Worm (Caenorhabditis elegans) whole organism, young adult: ENCODE results near the gene F35G2.3.

Source experiments
- F57C9.4 ChIP-seq: sonication (generic microtip); optimal IDR thresholded peaks from 2 replicates; lab custom pipeline; 2017; ENCODE audit warnings: mild to moderate bottlenecking, missing genetic modification characterization, missing compliant biosample characterization
- athp-1 ChIP-seq: sonication (generic microtip); optimal IDR thresholded peaks from 2 replicates; lab custom pipeline; 2017; ENCODE audit warnings: mild to moderate bottlenecking, missing genetic modification characterization, missing compliant biosample characterization
- attf-3 ChIP-seq: fragments of 200-800 bp; sonication (Bioruptor generic); conservative IDR thresholded peaks from 2 replicates; pipeline ENCODE4 v1.3.6; 2022; ENCODE audit warnings: missing genetic modification reagents, missing genetic modification characterization, missing compliant biosample characterization
- attf-6 ChIP-seq: fragments of 200-800 bp; sonication (Bioruptor generic); IDR thresholded peaks from 2 replicates; pipeline ENCODE4 v1.3.6; 2022; ENCODE audit warnings: missing genetic modification reagents, missing genetic modification characterization, missing compliant biosample characterization
- lsl-1 ChIP-seq: fragments of 200-800 bp; sonication (Bioruptor generic); optimal IDR thresholded peaks from 2 replicates; lab custom pipeline; 2018; ENCODE audit warnings: mild to moderate bottlenecking, missing genetic modification characterization, moderate library complexity, missing compliant biosample characterization
- nfya-1 ChIP-seq: sonication (generic microtip); optimal IDR thresholded peaks from 2 replicates; lab custom pipeline; 2017; ENCODE audit warnings: antibody characterized with exemption, missing compliant biosample characterization, missing genetic modification characterization, borderline replicate concordance; ENCODE audit not compliant: insufficient read depth
- nfya-2 ChIP-seq: fragments of 200-800 bp; sonication (Bioruptor generic); IDR thresholded peaks from 2 replicates; pipeline ENCODE4 v1.3.6; 2022; ENCODE audit warnings: missing genetic modification reagents, missing genetic modification characterization, missing compliant biosample characterization
- rcor-1 ChIP-seq: fragments of 200-800 bp; sonication (Bioruptor generic); IDR thresholded peaks from 2 replicates; pipeline ENCODE4 v1.3.6; 2022; ENCODE audit warnings: missing genetic modification reagents, missing genetic modification characterization, missing compliant biosample characterization
- sea-2 ChIP-seq: fragments of 200-800 bp; sonication (Bioruptor generic); IDR thresholded peaks from 2 replicates; pipeline ENCODE4 v1.3.6; 2022; ENCODE audit warnings: missing genetic modification characterization, missing compliant biosample characterization
- snpc-4 ChIP-seq, 5 experiments: fragments of 150-350 bp in 1 of 5; sonication (generic microtip) in 4 of 5; optimal IDR thresholded peaks; 2 replicates each; lab custom pipeline; 2014 to 2018; ENCODE audit warnings: missing genetic modification characterization in 5 of 5, missing biosample characterization in 3 of 5, antibody characterized with exemption in 2 of 5, mild to moderate bottlenecking in 2 of 5, missing compliant biosample characterization in 2 of 5, missing genotype in 2 of 5, moderate library complexity in 2 of 5, missing genetic modification reagents in 1 of 5
- tbp1 ChIP-seq: fragments of 200-800 bp; sonication (Bioruptor generic); optimal IDR thresholded peaks from 2 replicates; lab custom pipeline; 2018; ENCODE audit warnings: mild to moderate bottlenecking, missing genetic modification characterization, missing compliant biosample characterization
- unc-62 ChIP-seq: fragments of 150-350 bp; optimal IDR thresholded peaks from 2 replicates; lab custom pipeline; 2014; ENCODE audit warnings: missing biosample characterization, missing genetic modification reagents, missing genetic modification characterization

ce11 chrIV:12218253-12218652 lies 8.8 kb downstream of the F35G2.3 start:
- no peak for TF ChIP-seq attf-3 (GFP tag; lab: Robert Waterston, UW)
- no peak for TF ChIP-seq sea-2 (GFP tag; lab: Robert Waterston, UW)
- no peak for TF ChIP-seq nfya-1 (tag; lab: Kevin White, UChicago)
- no peak for TF ChIP-seq athp-1
- no peak for TF ChIP-seq lsl-1 (GFP tag; lab: Kevin White, UChicago)
- no peak for TF ChIP-seq attf-6 (GFP tag; lab: Robert Waterston, UW)
- TF ChIP-seq tbp1 (GFP tag; lab: Kevin White, UChicago) = no peak
- TF ChIP-seq rcor-1 (GFP tag; lab: Robert Waterston, UW) = no peak
- no peak for TF ChIP-seq nfya-2
- no peak for TF ChIP-seq snpc-4 (GFP tag; optimal IDR thresholded peaks at IDR 0.05; lab: Kevin White, UChicago)
- no peak for TF ChIP-seq snpc-4 (tag; optimal IDR thresholded peaks at IDR 0.05; lab: Kevin White, UChicago)
- no peak for TF ChIP-seq F57C9.4 (tag; lab: Kevin White, UChicago)
- no peak for TF ChIP-seq unc-62 (GFP tag; lab: Kevin White, UChicago)
